Worm (Caenorhabditis elegans): Measurements from ENCODE around the gene isp-1.

isp-1 gene

ce11 chrIV:8096375-8096774 lies 39.5 kb downstream of the isp-1 start:
- TF ChIP-seq aly-2 (tag; optimal IDR thresholded peaks at IDR 0.05) (no peak), nhr-237 (tag; optimal IDR thresholded peaks at IDR 0.05) (no peak), ZK546.5 (tag; optimal IDR thresholded peaks at IDR 0.05) (no peak), nhr-76 (tag; optimal IDR thresholded peaks at IDR 0.05) (no peak), nhr-23 (tag; optimal IDR thresholded peaks at IDR 0.05) (no peak), elt-2 (tag; optimal IDR thresholded peaks at IDR 0.05) (no peak), elt-3 (tag; optimal IDR thresholded peaks at IDR 0.05) (no peak), nfya-1 (tag; optimal IDR thresholded peaks at IDR 0.05; ENCODE audit: insufficient read depth) (no peak), lin-15B (tag; optimal IDR thresholded peaks at IDR 0.05) (no peak), eor-1 (tag; optimal IDR thresholded peaks at IDR 0.05) (no peak), elt-1 (tag; optimal IDR thresholded peaks at IDR 0.05) (no peak), hmg-11 (tag; optimal IDR thresholded peaks at IDR 0.05) (no peak), unc-62 (GFP tag; optimal IDR thresholded peaks at IDR 0.05) (no peak), pqm-1 (tag; optimal IDR thresholded peaks at IDR 0.05) (no peak)

ce11 chrIV:8091539-8091938 lies 44.3 kb downstream of the isp-1 start:
- TF ChIP-seq egl-5 (tag; optimal IDR thresholded peaks at IDR 0.05) = peak; percentile 59
- no peak for TF ChIP-seq ZK546.5 (tag; optimal IDR thresholded peaks at IDR 0.05)

ce11 chrIV:8086552-8086951 lies 49.3 kb downstream of the isp-1 start, which contains the start of gene nsy-7:
nsy-7 (minus strand) TSS chrIV:8086652.
- peak; percentile 15 for TF ChIP-seq elt-2 (tag; optimal IDR thresholded peaks at IDR 0.05)
- TF ChIP-seq nhr-25 (tag; optimal IDR thresholded peaks at IDR 0.05) = no peak

Measured in whole organism, L3 larva.